Worm (Caenorhabditis elegans) whole organism, L2 larva: ENCODE data around the gene ZC190.7.

Experiments
- R02D3.7 ChIP-seq: fragments of 150-350 bp; optimal IDR thresholded peaks from 2 replicates; lab custom pipeline; 2014; ENCODE audit warnings: missing biosample characterization, missing genetic modification characterization
- ZK546.5 ChIP-seq: sonication (generic microtip); optimal IDR thresholded peaks from 2 replicates; lab custom pipeline; 2017; ENCODE audit warnings: missing biosample characterization, missing genetic modification characterization
- crh-2 ChIP-seq: sonication (generic microtip); optimal IDR thresholded peaks from 2 replicates; lab custom pipeline; 2017; ENCODE audit warnings: missing biosample characterization, missing genetic modification characterization
- fos-1 ChIP-seq: fragments of 150-350 bp; optimal IDR thresholded peaks from 2 replicates; lab custom pipeline; 2014; ENCODE audit warnings: missing biosample characterization, missing genetic modification characterization
- nhr-12 ChIP-seq: fragments of 150-350 bp; optimal IDR thresholded peaks from 2 replicates; lab custom pipeline; 2014; ENCODE audit warnings: missing biosample characterization, missing genetic modification characterization
- nhr-129 ChIP-seq: fragments of 150-350 bp; optimal IDR thresholded peaks from 2 replicates; lab custom pipeline; 2014; ENCODE audit warnings: missing biosample characterization, missing genetic modification characterization
- nhr-25 ChIP-seq: fragments of 150-350 bp; sonication (generic microtip); optimal IDR thresholded peaks from 3 replicates; lab custom pipeline; 2014; ENCODE audit warnings: missing biosample characterization, missing genetic modification characterization
- nhr-6 ChIP-seq: fragments of 150-350 bp; optimal IDR thresholded peaks from 2 replicates; lab custom pipeline; 2014; ENCODE audit warnings: missing biosample characterization, missing genetic modification characterization
- snpc-4 ChIP-seq: fragments of 150-350 bp; optimal IDR thresholded peaks from 2 replicates; lab custom pipeline; 2014; ENCODE audit warnings: missing biosample characterization, missing genetic modification characterization
- unc-62 ChIP-seq: fragments of 150-350 bp; optimal IDR thresholded peaks from 2 replicates; lab custom pipeline; 2014; ENCODE audit warnings: missing biosample characterization, missing genetic modification reagents, missing genetic modification characterization
- zag-1 ChIP-seq: fragments of 150-350 bp; optimal IDR thresholded peaks from 2 replicates; lab custom pipeline; 2014; ENCODE audit warnings: missing biosample characterization, missing genetic modification characterization
- ztf-11 ChIP-seq: sonication (generic microtip); optimal IDR thresholded peaks from 2 replicates; lab custom pipeline; 2017; ENCODE audit warnings: missing biosample characterization, missing genetic modification characterization

DNA sequence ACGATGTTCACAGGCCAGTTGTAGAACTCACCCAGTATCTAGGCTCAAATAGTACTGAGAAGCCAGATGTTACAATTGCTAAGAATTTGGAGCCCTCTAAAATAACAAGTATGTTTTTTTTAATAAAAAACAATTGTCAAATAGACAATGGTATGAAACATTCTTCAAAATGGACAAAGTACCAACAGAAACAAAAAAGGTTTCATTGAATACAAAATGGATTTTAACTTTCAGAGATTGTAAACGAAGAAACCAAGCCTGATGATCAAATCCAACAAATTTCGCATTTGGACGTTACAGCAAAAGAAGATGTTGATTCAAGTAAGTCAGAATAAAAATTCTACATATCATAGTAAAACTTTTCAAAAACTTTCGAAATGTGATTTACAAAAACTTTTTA is 40.4 kb upstream of the ZC190.7 start, which contains the start of gene ZC196.9:
- TF ChIP-seq nhr-12 (tag; lab: Kevin White, UChicago) (no peak), zag-1 (tag; lab: Kevin White, UChicago) (no peak), snpc-4 (no peak), crh-2 (no peak), ZK546.5 (tag; lab: Kevin White, UChicago) (no peak), nhr-6 (no peak), unc-62 (GFP tag; lab: Kevin White, UChicago) (no peak), nhr-25 (tag; lab: Kevin White, UChicago) (no peak), nhr-129 (no peak), fos-1 (no peak), ztf-11 (tag; lab: Kevin White, UChicago) (no peak), R02D3.7 (tag; lab: Kevin White, UChicago) (no peak)
